Fruit fly (Drosophila melanogaster) whole organism, embryonic: ENCODE data around the gene BRWD3.

Source experiments
- Aef1 ChIP-seq: fragments of 200-800 bp; sonication (Bioruptor generic); IDR thresholded peaks from 3 replicates; pipeline ENCODE4 v1.3.6; 2022; ENCODE audit warnings: missing biosample characterization, missing genetic modification characterization
- Antp ChIP-seq: fragments of 200-800 bp; sonication (Bioruptor generic); optimal IDR thresholded peaks from 3 replicates; lab custom pipeline; 2016; ENCODE audit warnings: missing biosample characterization, missing genetic modification characterization
- Atf6 ChIP-seq: fragments of 200-800 bp; sonication (Bioruptor generic); IDR thresholded peaks from 2 replicates; pipeline ENCODE4 v1.3.6; 2022; ENCODE audit warnings: missing biosample characterization, missing genetic modification characterization
- Awh ChIP-seq: fragments of 200-800 bp; sonication (Bioruptor generic); IDR thresholded peaks from 2 replicates; pipeline ENCODE4, ENCODE4 v1.3.6; 2022; ENCODE audit warnings: missing biosample characterization, missing genetic modification characterization
- Blimp-1 ChIP-seq: fragments of 200-800 bp; sonication (Bioruptor generic); optimal IDR thresholded peaks from 3 replicates; lab custom pipeline; 2018; ENCODE audit warnings: missing biosample characterization, missing genetic modification characterization, mild to moderate bottlenecking, moderate library complexity, missing genetic modification reagents
- CG11695 ChIP-seq: fragments of 200-800 bp; sonication (Bioruptor generic); IDR thresholded peaks from 3 replicates; pipeline ENCODE4 v1.3.6; 2022; ENCODE audit warnings: missing biosample characterization, missing genetic modification characterization
- CG12071 ChIP-seq: fragments of 200-800 bp; sonication (Bioruptor generic); optimal IDR thresholded peaks from 3 replicates; lab custom pipeline; 2018; ENCODE audit warnings: missing biosample characterization, mild to moderate bottlenecking, missing genetic modification characterization
- CG12769 ChIP-seq: fragments of 200-800 bp; sonication (Bioruptor generic); optimal IDR thresholded peaks from 2 replicates; lab custom pipeline; 2019; ENCODE audit warnings: missing biosample characterization, mild to moderate bottlenecking, missing genetic modification characterization, moderate library complexity
- CG15479 ChIP-seq: fragments of 200-800 bp; sonication (Bioruptor generic); optimal IDR thresholded peaks from 3 replicates; lab custom pipeline; 2019; ENCODE audit warnings: missing biosample characterization, mild to moderate bottlenecking, missing genetic modification characterization, moderate library complexity
- CG2129 ChIP-seq: fragments of 200-800 bp; sonication (Bioruptor generic); IDR thresholded peaks from 2 replicates; pipeline ENCODE4 v1.3.6; 2022; ENCODE audit warnings: missing biosample characterization, missing genetic modification characterization; ENCODE audit not compliant: partially characterized antibody
- CG2678 ChIP-seq: fragments of 200-800 bp; sonication (Bioruptor generic); optimal IDR thresholded peaks from 3 replicates; lab custom pipeline; 2019; ENCODE audit warnings: missing biosample characterization, mild to moderate bottlenecking, missing genetic modification characterization, moderate library complexity
- CG30403 ChIP-seq: fragments of 200-800 bp; sonication (Bioruptor generic); optimal IDR thresholded peaks from 3 replicates; lab custom pipeline; 2016; ENCODE audit warnings: missing biosample characterization, missing genetic modification characterization
- CG4424 ChIP-seq: fragments of 200-800 bp; sonication (Bioruptor generic); optimal IDR thresholded peaks from 3 replicates; lab custom pipeline; 2016; ENCODE audit warnings: missing biosample characterization, missing genetic modification characterization
- CG6272 ChIP-seq: fragments of 200-800 bp; sonication (Bioruptor generic); IDR thresholded peaks from 2 replicates; pipeline ENCODE4 v1.3.6; 2022; ENCODE audit warnings: missing biosample characterization, missing genetic modification characterization
- CG7357 ChIP-seq: fragments of 200-800 bp; sonication (Bioruptor generic); IDR thresholded peaks from 3 replicates; pipeline ENCODE4 v1.3.6; 2022; ENCODE audit warnings: missing biosample characterization, missing genetic modification characterization
- CG7963 ChIP-seq: fragments of 200-800 bp; sonication (Bioruptor generic); IDR thresholded peaks from 3 replicates; pipeline ENCODE4 v1.3.6; 2022; ENCODE audit warnings: missing biosample characterization, missing genetic modification characterization; ENCODE audit not compliant: partially characterized antibody
- CG8089 ChIP-seq: fragments of 200-800 bp; sonication (Bioruptor generic); optimal IDR thresholded peaks from 3 replicates; lab custom pipeline; 2016; ENCODE audit warnings: missing biosample characterization, missing genetic modification characterization
- CG9437 ChIP-seq: fragments of 200-800 bp; sonication (Bioruptor generic); optimal IDR thresholded peaks from 2 replicates; lab custom pipeline; 2018; ENCODE audit warnings: missing biosample characterization, mild to moderate bottlenecking, missing genetic modification characterization
- CG9727 ChIP-seq: fragments of 200-800 bp; sonication (Bioruptor generic); optimal IDR thresholded peaks from 3 replicates; lab custom pipeline; 2017; ENCODE audit warnings: missing biosample characterization, mild to moderate bottlenecking, missing genetic modification characterization
- CG9932 ChIP-seq: fragments of 200-800 bp; sonication (Bioruptor generic); IDR thresholded peaks from 2 replicates; pipeline ENCODE4 v1.3.6; 2022; ENCODE audit warnings: missing biosample characterization, missing genetic modification characterization
- Chrac-16 ChIP-seq: fragments of 200-800 bp; sonication (Bioruptor generic); optimal IDR thresholded peaks from 3 replicates; lab custom pipeline; 2016; ENCODE audit warnings: missing biosample characterization, missing genetic modification characterization
- E2f1 ChIP-seq: fragments of 200-800 bp; sonication (Bioruptor generic); IDR thresholded peaks from 2 replicates; pipeline ENCODE4 v1.3.6; 2022; ENCODE audit warnings: missing biosample characterization, missing genetic modification characterization
- Ets97D ChIP-seq: fragments of 200-800 bp; sonication (Bioruptor generic); optimal IDR thresholded peaks from 3 replicates; lab custom pipeline; 2016; ENCODE audit warnings: missing biosample characterization, missing genetic modification characterization
- GATAe ChIP-seq: fragments of 200-800 bp; sonication (Bioruptor generic); conservative IDR thresholded peaks from 2 replicates; pipeline ENCODE4 v1.3.6; 2022; ENCODE audit warnings: missing biosample characterization, missing genetic modification characterization
- Gug ChIP-seq: fragments of 200-800 bp; sonication (Bioruptor generic); IDR thresholded peaks from 4 replicates; pipeline ENCODE4 v1.3.6; 2022; ENCODE audit warnings: missing biosample characterization, missing genetic modification characterization
- H15 ChIP-seq: fragments of 200-800 bp; sonication (Bioruptor generic); IDR thresholded peaks from 3 replicates; pipeline ENCODE4 v1.3.6; 2022; ENCODE audit warnings: missing biosample characterization, missing genetic modification characterization
- HmgZ ChIP-seq: fragments of 200-800 bp; sonication (Bioruptor generic); optimal IDR thresholded peaks from 2 replicates; lab custom pipeline; 2018; ENCODE audit warnings: missing biosample characterization, mild to moderate bottlenecking, missing genetic modification characterization
- Hr39 ChIP-seq: fragments of >200 bp; optimal IDR thresholded peaks from 2 replicates; lab custom pipeline; 2017
- Max ChIP-seq: fragments of 200-800 bp; sonication (Bioruptor generic); optimal IDR thresholded peaks from 2 replicates; lab custom pipeline; 2016; ENCODE audit warnings: missing biosample characterization, mild to moderate bottlenecking, missing genetic modification characterization
- NC2β ChIP-seq: fragments of 200-800 bp; sonication (Bioruptor generic); optimal IDR thresholded peaks from 2 replicates; lab custom pipeline; 2016; ENCODE audit warnings: missing biosample characterization, missing genetic modification characterization
- Oli ChIP-seq: fragments of 200-800 bp; sonication (Bioruptor generic); optimal IDR thresholded peaks from 2 replicates; lab custom pipeline; 2018; ENCODE audit warnings: missing biosample characterization, mild to moderate bottlenecking, missing genetic modification characterization, moderate library complexity
- Pdp1 ChIP-seq, 2 experiments: fragments of 200-800 bp; sonication (Bioruptor generic); optimal IDR thresholded peaks; 3 replicates each; lab custom pipeline; 2016; ENCODE audit warnings: missing biosample characterization in 2 of 2, missing genetic modification characterization in 2 of 2, mild to moderate bottlenecking in 1 of 2, moderate library complexity in 1 of 2
- Ptx1 ChIP-seq: fragments of 200-800 bp; sonication (Bioruptor generic); IDR thresholded peaks from 2 replicates; pipeline ENCODE4 v1.3.6; 2022; ENCODE audit warnings: missing biosample characterization, missing genetic modification characterization
- Side ChIP-seq: fragments of 200-800 bp; sonication (Bioruptor generic); optimal IDR thresholded peaks from 2 replicates; lab custom pipeline; 2016; ENCODE audit warnings: missing biosample characterization, missing genetic modification characterization
- Sry-δ ChIP-seq: fragments of 200-800 bp; sonication (Bioruptor generic); optimal IDR thresholded peaks from 2 replicates; lab custom pipeline; 2016; ENCODE audit warnings: missing biosample characterization, missing genetic modification characterization
- Tbp ChIP-seq: fragments of >200 bp; optimal IDR thresholded peaks from 2 replicates; lab custom pipeline; 2018; ENCODE audit warnings: missing biosample characterization, missing genetic modification characterization
- Vsx1 ChIP-seq: fragments of 200-800 bp; sonication (Bioruptor generic); optimal IDR thresholded peaks from 2 replicates; lab custom pipeline; 2017; ENCODE audit warnings: missing biosample characterization, mild to moderate bottlenecking, missing genetic modification characterization, missing genetic modification reagents
- abd-A ChIP-seq: fragments of 200-800 bp; sonication (Bioruptor generic); optimal IDR thresholded peaks from 3 replicates; lab custom pipeline; 2019; ENCODE audit warnings: missing biosample characterization, mild to moderate bottlenecking, missing genetic modification characterization, moderate library complexity
- aop ChIP-seq: fragments of 200-800 bp; sonication (Bioruptor generic); IDR thresholded peaks from 2 replicates; pipeline ENCODE4 v1.3.6; 2022; ENCODE audit warnings: missing biosample characterization, missing genetic modification characterization
- chif ChIP-seq, 2 experiments: fragments of 200-800 bp; sonication (Bioruptor generic); optimal IDR thresholded peaks; 3 replicates each; lab custom pipeline; 2016; ENCODE audit warnings: missing biosample characterization in 2 of 2, missing genetic modification characterization in 2 of 2
- dysf ChIP-seq: fragments of 200-800 bp; sonication (Bioruptor generic); IDR thresholded peaks from 3 replicates; pipeline ENCODE4 v1.3.6; 2022; ENCODE audit warnings: missing biosample characterization, missing genetic modification characterization
- lmd ChIP-seq: fragments of 200-800 bp; sonication (Bioruptor generic); IDR thresholded peaks from 2 replicates; pipeline ENCODE4 v1.3.6; 2022; ENCODE audit warnings: missing biosample characterization, missing genetic modification characterization
- onecut ChIP-seq: fragments of 200-800 bp; sonication (Bioruptor generic); IDR thresholded peaks from 2 replicates; pipeline ENCODE4 v1.3.6; 2022; ENCODE audit warnings: missing biosample characterization, missing genetic modification characterization
- pan ChIP-seq, 4 experiments: fragments of >200 bp in 3 of 4; fragments of 200-800 bp in 1 of 4; sonication (Bioruptor generic) in 1 of 4; optimal IDR thresholded peaks in 3 of 4; IDR thresholded peaks in 1 of 4; 2 replicates each; pipeline versions ENCODE4 v1.3.6 to Lab custom; 2017 to 2022; ENCODE audit warnings: missing biosample characterization in 2 of 4, missing genetic modification characterization in 2 of 4, mixed read lengths in 1 of 4
- prd ChIP-seq, 3 experiments: fragments of >200 bp in 2 of 3; fragments of 200-800 bp in 1 of 3; sonication (Bioruptor generic) in 1 of 3; optimal IDR thresholded peaks in 2 of 3; IDR thresholded peaks in 1 of 3; 2 replicates in 2 of 3; 3 replicates in 1 of 3; pipeline versions ENCODE4 v1.3.6 to Lab custom; 2017 to 2022; ENCODE audit warnings: missing biosample characterization in 1 of 3, missing genetic modification characterization in 1 of 3
- row ChIP-seq: fragments of 200-800 bp; sonication (Bioruptor generic); IDR thresholded peaks from 3 replicates; pipeline ENCODE4 v1.3.6; 2022; ENCODE audit warnings: missing biosample characterization, missing genetic modification characterization
- seq ChIP-seq: fragments of 200-800 bp; sonication (Bioruptor generic); IDR thresholded peaks from 2 replicates; pipeline ENCODE4 v1.3.6; 2022; ENCODE audit warnings: missing biosample characterization, missing genetic modification characterization
- sim ChIP-seq: fragments of 200-800 bp; sonication (Bioruptor generic); IDR thresholded peaks from 2 replicates; pipeline ENCODE4 v1.3.6; 2022; ENCODE audit warnings: missing biosample characterization, missing genetic modification characterization
- sima ChIP-seq: fragments of 200-800 bp; sonication (Bioruptor generic); optimal IDR thresholded peaks from 2 replicates; lab custom pipeline; 2016; ENCODE audit warnings: missing biosample characterization, missing genetic modification characterization
- slou ChIP-seq: fragments of 200-800 bp; sonication (Bioruptor generic); optimal IDR thresholded peaks from 3 replicates; lab custom pipeline; 2016; ENCODE audit warnings: missing biosample characterization, missing genetic modification characterization
- ssp ChIP-seq: fragments of 200-800 bp; sonication (Bioruptor generic); IDR thresholded peaks from 2 replicates; pipeline ENCODE4 v1.3.6; 2022; ENCODE audit warnings: missing biosample characterization, missing genetic modification characterization
- tup ChIP-seq: fragments of 200-800 bp; sonication (Bioruptor generic); optimal IDR thresholded peaks from 2 replicates; lab custom pipeline; 2016; ENCODE audit warnings: missing biosample characterization, mild to moderate bottlenecking, missing genetic modification characterization, moderate library complexity
- zen2 ChIP-seq: fragments of 200-800 bp; sonication (Bioruptor generic); IDR thresholded peaks from 3 replicates; pipeline ENCODE4 v1.3.6; 2022; ENCODE audit warnings: missing biosample characterization, missing genetic modification characterization; ENCODE audit not compliant: partially characterized antibody

BRWD3 gene

dm6 chr3R:24301520-24301919, 17.3 kb upstream of the BRWD3 start (continued):
- TF ChIP-seq CG12769 (tag; lab: Kevin White, UChicago) (no peak), Chrac-16 (GFP tag; lab: Kevin White, UChicago) (no peak), ssp (GFP tag; lab: Robert Waterston, UW) (no peak), aop (GFP tag; lab: Robert Waterston, UW) (no peak), Max (no peak), sima (no peak), Side (GFP tag; lab: Kevin White, UChicago) (no peak), Hr39 (lab: Kevin White, UChicago) (no peak), seq (GFP tag; lab: Robert Waterston, UW) (peak; percentile 25; the same call in 1 of the 2 replicates), Vsx1 (no peak), CG2678 (tag; lab: Kevin White, UChicago) (no peak), CG15479 (GFP tag; lab: Kevin White, UChicago) (no peak), CG9932 (no peak), HmgZ (tag; lab: Kevin White, UChicago) (no peak), onecut (GFP tag; lab: Robert Waterston, UW) (no peak), CG11695 (no peak), H15 (GFP tag; lab: Robert Waterston, UW) (no peak), GATAe (GFP tag; lab: Robert Waterston, UW) (no peak), abd-A (no peak), CG2129 (no peak), CG7357 (GFP tag; lab: Robert Waterston, UW) (no peak), CG9437 (GFP tag; lab: Kevin White, UChicago) (no peak), sim (GFP tag; lab: Robert Waterston, UW) (no peak), CG7963 (no peak), chif (GFP tag; optimal IDR thresholded peaks at IDR 0.05; lab: Kevin White, UChicago) (no peak), Awh (GFP tag; lab: Robert Waterston, UW) (peak; percentile 67; the same call in 1 of the 2 replicates), Pdp1 (GFP tag; optimal IDR thresholded peaks at IDR 0.05; lab: Kevin White, UChicago) (no peak), Aef1 (GFP tag; lab: Robert Waterston, UW) (no peak), zen2 (GFP tag; lab: Robert Waterston, UW) (no peak), CG8089 (no peak), Antp (GFP tag; lab: Kevin White, UChicago) (no peak), NC2β (no peak), Ets97D (GFP tag; lab: Kevin White, UChicago) (no peak), Sry-δ (GFP tag; lab: Kevin White, UChicago) (no peak), tup (GFP tag; lab: Kevin White, UChicago) (no peak), CG4424 (GFP tag; lab: Kevin White, UChicago) (peak; percentile 2), lmd (GFP tag; lab: Robert Waterston, UW) (no peak), CG12071 (peak; percentile 29)
- TF ChIP-seq, all 482 proteins: peak for 37

DNA sequence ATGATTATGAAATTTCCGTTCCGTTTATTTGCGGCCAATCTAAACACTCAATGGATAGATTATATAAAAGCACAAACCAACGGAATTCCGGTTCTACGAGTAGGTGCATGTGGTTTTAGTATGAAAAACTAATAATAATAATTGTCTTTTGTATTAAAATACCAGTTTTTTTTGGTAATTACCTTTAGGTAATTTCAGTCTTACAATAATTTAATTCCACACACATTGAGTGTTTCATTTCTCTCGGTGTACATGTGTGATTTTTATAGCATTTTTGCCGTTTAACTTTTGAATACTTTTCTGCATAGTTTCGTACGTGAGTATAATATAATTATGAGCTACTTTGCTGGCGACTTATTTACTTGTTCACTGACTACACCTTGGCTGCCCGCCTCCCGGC, 15.7 kb upstream of the BRWD3 start:
- no peak for TF ChIP-seq pan (optimal IDR thresholded peaks at IDR 0.05; lab: Kevin White, UChicago)
- peak in 1 of 2 experiments; percentile 54 for TF ChIP-seq pan (GFP tag; optimal IDR thresholded peaks at IDR 0.05 in 1 of 2, IDR thresholded peaks at IDR 0.05 in 1 of 2)
- TF ChIP-seq prd (optimal IDR thresholded peaks at IDR 0.05; lab: Kevin White, UChicago) = no peak
- TF ChIP-seq prd (GFP tag; IDR thresholded peaks at IDR 0.05; lab: Robert Waterston, UW) = peak; percentile 30; the same call in 1 of the 3 replicates
- TF ChIP-seq CG30403 (GFP tag; lab: Kevin White, UChicago) = peak; percentile 23
- peak; percentile 9 for TF ChIP-seq slou
- TF ChIP-seq Oli (tag; lab: Kevin White, UChicago) = peak; percentile 6
- no peak for TF ChIP-seq Gug (GFP tag; lab: Robert Waterston, UW)
- TF ChIP-seq CG9437 (GFP tag; lab: Kevin White, UChicago) = no peak
- TF ChIP-seq Blimp-1 (GFP tag; lab: Kevin White, UChicago) = no peak
- peak; percentile 36; the same call in 1 of the 2 replicates for TF ChIP-seq Ptx1
- no peak for TF ChIP-seq dysf (GFP tag; lab: Robert Waterston, UW)
- no peak for TF ChIP-seq CG9727
- no peak for TF ChIP-seq CG6272
- 0 out of 2 replicates have a peak, but pooled peaks have one; percentile 11 for TF ChIP-seq Atf6 (GFP tag; lab: Robert Waterston, UW)
- TF ChIP-seq row (GFP tag; lab: Robert Waterston, UW) = peak; percentile 56; the same call in 2 of the 3 replicates
- no peak for TF ChIP-seq Tbp (GFP tag; lab: Kevin White, UChicago)
- peak; percentile 16; the same call in 1 of the 2 replicates for TF ChIP-seq E2f1 (GFP tag; lab: Robert Waterston, UW)
